Fruit fly (Drosophila melanogaster): ENCODE results near the gene CG31200.

DNA sequence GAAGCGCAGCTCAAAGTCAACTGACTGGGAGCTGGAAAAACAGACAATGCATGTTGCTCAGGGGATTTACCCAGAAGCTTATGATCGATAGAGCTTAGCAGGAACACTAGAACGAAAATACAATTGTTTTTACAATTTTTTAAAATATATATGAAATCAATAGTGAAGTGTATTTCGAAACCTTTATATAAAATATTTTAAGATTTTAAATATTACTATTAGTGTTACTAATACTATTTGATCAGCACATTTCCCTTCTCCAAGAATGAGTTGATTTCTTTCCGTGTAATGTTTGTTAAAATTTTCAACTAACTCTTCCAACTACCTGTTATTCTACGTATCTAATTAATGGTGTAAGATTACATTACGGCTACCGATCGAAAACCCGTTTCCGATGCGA, 1.4 kb downstream of the CG31200 start, which contains the start of gene CG31199:
- TF ChIP-seq Dll (optimal IDR thresholded peaks at IDR 0.05): no peak
- TF ChIP-seq psq (optimal IDR thresholded peaks at IDR 0.05): no peak

All from whole organism.